Fruit fly (Drosophila melanogaster) whole organism: ENCODE data around the gene RhoGAP16F.

ENCODE experiments used
- CG8478 ChIP-seq: fragments of >200 bp; optimal IDR thresholded peaks from 2 replicates; lab custom pipeline; 2018; ENCODE audit warnings: inconsistent platforms
- Dll ChIP-seq: fragments of >200 bp; optimal IDR thresholded peaks from 2 replicates; lab custom pipeline; 2017
- EcR ChIP-seq, 2 experiments: fragments of >200 bp; optimal IDR thresholded peaks; 2 replicates each; lab custom pipeline; 2017; ENCODE audit warnings: missing biosample characterization in 2 of 2, missing genetic modification characterization in 2 of 2, missing genetic modification reagents in 2 of 2
- pan ChIP-seq: fragments of >200 bp; optimal IDR thresholded peaks from 2 replicates; lab custom pipeline; 2017
- psq ChIP-seq: fragments of >200 bp; optimal IDR thresholded peaks from 2 replicates; lab custom pipeline; 2017
- usp ChIP-seq: fragments of >200 bp; optimal IDR thresholded peaks from 2 replicates; lab custom pipeline; 2017; ENCODE audit warnings: missing biosample characterization, missing genetic modification characterization, mixed read lengths

The RhoGAP16F gene

dm6 chrX:18114770-18115169 is 21.8 kb downstream of the RhoGAP16F start:
- TF ChIP-seq CG8478 (lab: Kevin White, UChicago) (no peak), pan (lab: Kevin White, UChicago) (no peak)

dm6 chrX:18116811-18117383 is 24.0 kb downstream of the RhoGAP16F start, which contains the start of gene wupA:
Gene wupA (minus strand): TSS chrX:18116922.
- TF ChIP-seq Dll (lab: Kevin White, UChicago), result no peak
- no peak for TF ChIP-seq usp (GFP tag; lab: Kevin White, UChicago)
- no peak for TF ChIP-seq pan (lab: Kevin White, UChicago)
- TF ChIP-seq CG8478 (lab: Kevin White, UChicago), result no peak
- TF ChIP-seq psq (lab: Kevin White, UChicago), result no peak
- no peak for TF ChIP-seq EcR (GFP tag; optimal IDR thresholded peaks at IDR 0.05; lab: Kevin White, UChicago)

dm6 chrX:18118519-18118918 is 25.6 kb downstream of the RhoGAP16F start:
- TF ChIP-seq CG8478 (lab: Kevin White, UChicago), result no peak
- no peak for TF ChIP-seq usp (GFP tag; lab: Kevin White, UChicago)
- TF ChIP-seq pan (lab: Kevin White, UChicago), result no peak

- TF ChIP-seq Dll (lab: Kevin White, UChicago) (no peak), pan (lab: Kevin White, UChicago) (no peak), EcR (GFP tag; optimal IDR thresholded peaks at IDR 0.05; lab: Kevin White, UChicago) (no peak), usp (GFP tag; lab: Kevin White, UChicago) (no peak)
These were observed 32.6 kb downstream of the RhoGAP16F start for dm6 chrX:18125520-18125919.

dm6 chrX:18129297-18129696 is 36.4 kb downstream of the RhoGAP16F start:
- no peak for TF ChIP-seq pan (lab: Kevin White, UChicago)
- TF ChIP-seq psq (lab: Kevin White, UChicago), result no peak
- no peak for TF ChIP-seq CG8478 (lab: Kevin White, UChicago)
- TF ChIP-seq EcR (GFP tag; optimal IDR thresholded peaks at IDR 0.05; lab: Kevin White, UChicago), result no peak
- TF ChIP-seq usp (GFP tag; lab: Kevin White, UChicago), result no peak
- TF ChIP-seq Dll (lab: Kevin White, UChicago), result no peak

dm6 chrX:18130168-18130567 is 37.2 kb downstream of the RhoGAP16F start, which contains the start of gene CG43133:
Gene CG43133 (minus strand): TSS chrX:18130178.
- TF ChIP-seq psq (lab: Kevin White, UChicago) (no peak), CG8478 (lab: Kevin White, UChicago) (no peak), usp (GFP tag; lab: Kevin White, UChicago) (no peak), EcR (GFP tag; optimal IDR thresholded peaks at IDR 0.05; lab: Kevin White, UChicago) (no peak), Dll (lab: Kevin White, UChicago) (no peak), pan (lab: Kevin White, UChicago) (no peak)

dm6 chrX:18136059-18136458 is 43.1 kb downstream of the RhoGAP16F start:
- TF ChIP-seq usp (GFP tag; lab: Kevin White, UChicago), result no peak
- no peak for TF ChIP-seq Dll (lab: Kevin White, UChicago)
- no peak for TF ChIP-seq psq (lab: Kevin White, UChicago)
- no peak for TF ChIP-seq EcR (GFP tag; optimal IDR thresholded peaks at IDR 0.05; lab: Kevin White, UChicago)
- no peak for TF ChIP-seq pan (lab: Kevin White, UChicago)
- TF ChIP-seq CG8478 (lab: Kevin White, UChicago), result no peak

dm6 chrX:18136910-18137849 is 44.2 kb downstream of the RhoGAP16F start, which contains the start of gene ari-1:
Gene ari-1 (minus strand): TSS chrX:18137784.
- TF ChIP-seq CG8478 (lab: Kevin White, UChicago), result peak; percentile 68
- no peak for TF ChIP-seq Dll (lab: Kevin White, UChicago)

dm6 chrX:18138297-18138696 is 45.4 kb downstream of the RhoGAP16F start, which contains the start of gene CG43229:
Gene CG43229 (plus strand): TSS chrX:18138542.
- TF ChIP-seq pan (lab: Kevin White, UChicago) (no peak), usp (GFP tag; lab: Kevin White, UChicago) (no peak), psq (lab: Kevin White, UChicago) (no peak), Dll (lab: Kevin White, UChicago) (no peak), CG8478 (lab: Kevin White, UChicago) (no peak), EcR (GFP tag; optimal IDR thresholded peaks at IDR 0.05; lab: Kevin White, UChicago) (no peak)

- no peak for TF ChIP-seq Dll (lab: Kevin White, UChicago)
- TF ChIP-seq pan (lab: Kevin White, UChicago), result peak; percentile 58
These were observed 47.0 kb downstream of the RhoGAP16F start for dm6 chrX:18139950-18140349.

dm6 chrX:18140932-18141587 is 48.1 kb downstream of the RhoGAP16F start:
- TF ChIP-seq CG8478 (lab: Kevin White, UChicago), result no peak
- no peak for TF ChIP-seq psq (lab: Kevin White, UChicago)
- no peak for TF ChIP-seq EcR (GFP tag; optimal IDR thresholded peaks at IDR 0.05; lab: Kevin White, UChicago)
- TF ChIP-seq Dll (lab: Kevin White, UChicago), result no peak
- no peak for TF ChIP-seq pan (lab: Kevin White, UChicago)
- TF ChIP-seq usp (GFP tag; lab: Kevin White, UChicago), result no peak
